Fruit fly (Drosophila melanogaster): ENCODE results near the gene Tsp3A.

The Tsp3A gene

dm6 chrX:2581793-2582503 lies 37.6 kb downstream of the Tsp3A start (continued):
- TF ChIP-seq pita (GFP tag; optimal IDR thresholded peaks at IDR 0.05) (no peak), CG34224 (GFP tag; IDR thresholded peaks at IDR 0.05; ENCODE audit: partially characterized antibody) (no peak), CG15696 (tag; optimal IDR thresholded peaks at IDR 0.05) (no peak), psq (GFP tag; optimal IDR thresholded peaks at IDR 0.05) (no peak), tx (GFP tag; optimal IDR thresholded peaks at IDR 0.05) (peak; percentile 70), NfI (GFP tag; optimal IDR thresholded peaks at IDR 0.05) (peak; percentile 74), CG2678 (tag; optimal IDR thresholded peaks at IDR 0.05) (peak; percentile 81), so (GFP tag; IDR thresholded peaks at IDR 0.05) (peak; percentile 81; the same call in 2 of the 3 replicates), Adf1 (GFP tag; IDR thresholded peaks at IDR 0.05) (peak; percentile 62), CG9215 (GFP tag; IDR thresholded peaks at IDR 0.05) (peak; percentile 69), Opbp (GFP tag; IDR thresholded peaks at IDR 0.05; ENCODE audit: partially characterized antibody) (no peak), CG33213 (GFP tag; optimal IDR thresholded peaks at IDR 0.05) (peak; percentile 40), prd (optimal IDR thresholded peaks at IDR 0.05) (no peak), prd (GFP tag; IDR thresholded peaks at IDR 0.05) (peak; percentile 86), Atf3 (GFP tag; optimal IDR thresholded peaks at IDR 0.05) (peak; percentile 42), unc-4 (GFP tag; IDR thresholded peaks at IDR 0.05; ENCODE audit: partially characterized antibody) (no peak), CG1647 (GFP tag; optimal IDR thresholded peaks at IDR 0.05) (peak; percentile 65), Myb (GFP tag; optimal IDR thresholded peaks at IDR 0.05) (peak; percentile 69), CG9932 (GFP tag; IDR thresholded peaks at IDR 0.05) (peak; percentile 81), btn (GFP tag; optimal IDR thresholded peaks at IDR 0.05) (peak; percentile 38), grn (GFP tag; optimal IDR thresholded peaks at IDR 0.05) (no peak), HLHmδ (GFP tag; optimal IDR thresholded peaks at IDR 0.05) (no peak), slp2 (GFP tag; optimal IDR thresholded peaks at IDR 0.05) (peak; percentile 60), CG9727 (GFP tag; optimal IDR thresholded peaks at IDR 0.05) (peak; percentile 77), cato (GFP tag; optimal IDR thresholded peaks at IDR 0.05; ENCODE audit: borderline replicate concordance) (peak; percentile 14), esg (GFP tag; conservative IDR thresholded peaks at IDR 0.05) (peak; percentile 79), CG7987 (GFP tag; optimal IDR thresholded peaks at IDR 0.05) (peak; percentile 4), jumu (GFP tag; optimal IDR thresholded peaks at IDR 0.05) (peak; percentile 62), rib (GFP tag; IDR thresholded peaks at IDR 0.05) (peak; percentile 43; the same call in 1 of the 2 replicates), gsb (GFP tag; IDR thresholded peaks at IDR 0.05) (0 out of 2 replicates have a peak, but pooled peaks have one; percentile 41), Poxn (GFP tag; IDR thresholded peaks at IDR 0.05) (peak; percentile 66), kay (GFP tag; optimal IDR thresholded peaks at IDR 0.05) (peak; percentile 33), sisA (GFP tag; IDR thresholded peaks at IDR 0.05) (peak; percentile 77), ewg (GFP tag; optimal IDR thresholded peaks at IDR 0.05) (peak; percentile 59), nom (GFP tag; optimal IDR thresholded peaks at IDR 0.05) (no peak), CG1529 (GFP tag; optimal IDR thresholded peaks at IDR 0.05) (no peak), Fer1 (GFP tag; optimal IDR thresholded peaks at IDR 0.05) (peak; percentile 93), CG15479 (GFP tag; optimal IDR thresholded peaks at IDR 0.05) (no peak), exex (tag; optimal IDR thresholded peaks at IDR 0.05) (peak; percentile 32), CG12104 (GFP tag; optimal IDR thresholded peaks at IDR 0.05) (peak; percentile 15), CG43689 (GFP tag; IDR thresholded peaks at IDR 0.05) (no peak), kni (GFP tag; optimal IDR thresholded peaks at IDR 0.05) (no peak), CG1602 (GFP tag; optimal IDR thresholded peaks at IDR 0.05) (peak; percentile 23), lmd (GFP tag; IDR thresholded peaks at IDR 0.05) (peak; percentile 82), CG14667 (GFP tag; IDR thresholded peaks at IDR 0.05) (peak; percentile 61), CG14710 (tag; optimal IDR thresholded peaks at IDR 0.05) (peak; percentile 0), CG6175 (GFP tag; IDR thresholded peaks at IDR 0.05) (no peak), CG7963 (GFP tag; IDR thresholded peaks at IDR 0.05; ENCODE audit: partially characterized antibody) (no peak), Hsf (GFP tag; optimal IDR thresholded peaks at IDR 0.05) (peak; percentile 74), br (optimal IDR thresholded peaks at IDR 0.05) (no peak)
